Fruit fly (Drosophila melanogaster): ENCODE results near the gene Ccdc56.
A peak's percentile ranks its signal among the peaks of the same experiment; 100 is the strongest.

Ccdc56 gene

dm6 chr3L:11708633-11709116 is at the start of gene Ccdc56, which contains the start of gene mtTFB1:
Gene Ccdc56 (plus strand): TSS chr3L:11708979.
Gene mtTFB1 (plus strand): TSS chr3L:11708979.
- TF ChIP-seq usp (GFP tag; optimal IDR thresholded peaks at IDR 0.05) (no peak), dl (GFP tag; optimal IDR thresholded peaks at IDR 0.05; ENCODE audit: insufficient read depth in 1 of 2, partially characterized antibody in 2 of 2) (no peak), rgr (GFP tag; optimal IDR thresholded peaks at IDR 0.05) (no peak), br (GFP tag; optimal IDR thresholded peaks at IDR 0.05) (no peak), foxo (GFP tag; optimal IDR thresholded peaks at IDR 0.05) (peak in 1 of 2 experiments; percentile 7), Hnf4 (GFP tag; optimal IDR thresholded peaks at IDR 0.05) (peak; percentile 3), Dfd (GFP tag; optimal IDR thresholded peaks at IDR 0.05) (no peak), woc (GFP tag; optimal IDR thresholded peaks at IDR 0.05) (no peak), psq (GFP tag; optimal IDR thresholded peaks at IDR 0.05) (no peak), h (GFP tag; optimal IDR thresholded peaks at IDR 0.05) (peak; percentile 55), CG32264 (GFP tag; optimal IDR thresholded peaks at IDR 0.05) (no peak), sv (GFP tag; optimal IDR thresholded peaks at IDR 0.05) (no peak), Mio (GFP tag; optimal IDR thresholded peaks at IDR 0.05) (no peak), Hr83 (GFP tag; optimal IDR thresholded peaks at IDR 0.05; ENCODE audit: poor library complexity, severe bottlenecking) (no peak)

DNA sequence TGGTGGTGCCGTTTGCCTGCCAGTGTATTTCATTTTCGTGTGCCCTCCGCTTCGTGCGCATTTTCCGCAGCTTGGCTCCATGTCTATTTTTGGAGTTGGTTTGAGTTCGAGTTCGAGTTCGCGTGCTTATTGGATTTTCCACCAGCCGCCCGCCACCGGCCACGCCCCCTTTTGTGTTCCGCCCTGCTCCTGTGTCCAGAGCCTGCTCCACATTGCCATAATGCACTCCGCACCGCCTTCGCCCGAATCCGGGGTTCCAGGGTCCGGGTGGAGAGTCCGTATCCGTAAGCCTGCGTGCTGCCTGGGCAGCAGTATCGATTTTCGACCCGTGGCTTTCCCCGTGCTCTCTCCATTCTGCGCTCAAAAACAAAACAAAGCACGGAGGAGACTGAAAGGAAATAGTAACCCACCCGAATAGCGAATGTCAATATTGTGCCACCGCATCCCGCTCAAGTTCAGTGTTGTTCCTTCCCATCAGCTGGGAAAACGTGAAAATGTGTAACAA is 30.4 kb upstream of the Ccdc56 start:
- TF ChIP-seq dmrt93B (GFP tag; optimal IDR thresholded peaks at IDR 0.05) (no peak), Hr78 (GFP tag; optimal IDR thresholded peaks at IDR 0.05) (no peak), lola (GFP tag; optimal IDR thresholded peaks at IDR 0.05) (no peak), CrebA (GFP tag; optimal IDR thresholded peaks at IDR 0.05; ENCODE audit: borderline replicate concordance) (no peak), GATAd (GFP tag; optimal IDR thresholded peaks at IDR 0.05) (no peak), Myc (optimal IDR thresholded peaks at IDR 0.05) (no peak), ey (GFP tag; optimal IDR thresholded peaks at IDR 0.05) (no peak), rgr (GFP tag; optimal IDR thresholded peaks at IDR 0.05) (no peak), Sp1 (GFP tag; optimal IDR thresholded peaks at IDR 0.05) (no peak), dsf (GFP tag; optimal IDR thresholded peaks at IDR 0.05; ENCODE audit: borderline replicate concordance) (no peak), tai (GFP tag; optimal IDR thresholded peaks at IDR 0.05) (no peak)

dm6 chr3L:11680298-11680697 is 28.5 kb upstream of the Ccdc56 start, which contains the start of gene CG32085:
Gene CG32085 (minus strand): TSS chr3L:11680344.
- no peak for TF ChIP-seq jim (GFP tag; optimal IDR thresholded peaks at IDR 0.05)
- peak; percentile 52 for TF ChIP-seq sv (GFP tag; optimal IDR thresholded peaks at IDR 0.05)
- no peak for TF ChIP-seq Myc (optimal IDR thresholded peaks at IDR 0.05)
- TF ChIP-seq Vsx2 (GFP tag; optimal IDR thresholded peaks at IDR 0.05; ENCODE audit: partially characterized antibody), result peak; percentile 33
- peak; percentile 11 for TF ChIP-seq fru (GFP tag; optimal IDR thresholded peaks at IDR 0.05)
- peak in 1 of 2 experiments; percentile 38 for TF ChIP-seq foxo (GFP tag; optimal IDR thresholded peaks at IDR 0.05)
- no peak for TF ChIP-seq CG32264 (GFP tag; optimal IDR thresholded peaks at IDR 0.05)
- TF ChIP-seq Dif (GFP tag; optimal IDR thresholded peaks at IDR 0.05; ENCODE audit: partially characterized antibody), result no peak
- TF ChIP-seq dl (GFP tag; optimal IDR thresholded peaks at IDR 0.05; ENCODE audit: insufficient read depth in 1 of 2, partially characterized antibody in 2 of 2), result no peak

- TF ChIP-seq fru (GFP tag; optimal IDR thresholded peaks at IDR 0.05) (no peak), Hr78 (GFP tag; optimal IDR thresholded peaks at IDR 0.05) (no peak), jim (GFP tag; optimal IDR thresholded peaks at IDR 0.05) (no peak), rgr (GFP tag; optimal IDR thresholded peaks at IDR 0.05) (peak; percentile 7), Dfd (GFP tag; optimal IDR thresholded peaks at IDR 0.05) (no peak), lola (GFP tag; optimal IDR thresholded peaks at IDR 0.05) (no peak), HLH106 (tag; optimal IDR thresholded peaks at IDR 0.05) (no peak), woc (GFP tag; optimal IDR thresholded peaks at IDR 0.05) (no peak), Jra (GFP tag; optimal IDR thresholded peaks at IDR 0.05) (no peak), Sp1 (GFP tag; optimal IDR thresholded peaks at IDR 0.05) (no peak), Mio (GFP tag; optimal IDR thresholded peaks at IDR 0.05) (no peak), GATAd (GFP tag; optimal IDR thresholded peaks at IDR 0.05) (no peak), usp (GFP tag; optimal IDR thresholded peaks at IDR 0.05) (no peak), h (GFP tag; optimal IDR thresholded peaks at IDR 0.05) (no peak), OdsH (GFP tag; optimal IDR thresholded peaks at IDR 0.05) (no peak), CG9705 (GFP tag; optimal IDR thresholded peaks at IDR 0.05) (no peak), Rel (GFP tag; optimal IDR thresholded peaks at IDR 0.05) (no peak), Rel (tag; optimal IDR thresholded peaks at IDR 0.05) (peak; percentile 45), Myc (optimal IDR thresholded peaks at IDR 0.05) (peak; percentile 4), brk (GFP tag; optimal IDR thresholded peaks at IDR 0.05) (no peak), dsf (GFP tag; optimal IDR thresholded peaks at IDR 0.05; ENCODE audit: borderline replicate concordance) (no peak), Hr83 (GFP tag; optimal IDR thresholded peaks at IDR 0.05; ENCODE audit: poor library complexity, severe bottlenecking) (no peak), Vsx2 (GFP tag; optimal IDR thresholded peaks at IDR 0.05; ENCODE audit: partially characterized antibody) (peak; percentile 56), sv (GFP tag; optimal IDR thresholded peaks at IDR 0.05) (no peak), dl (GFP tag; optimal IDR thresholded peaks at IDR 0.05; ENCODE audit: insufficient read depth in 1 of 2, partially characterized antibody in 2 of 2) (no peak), sage (GFP tag; optimal IDR thresholded peaks at IDR 0.05) (no peak), ey (GFP tag; optimal IDR thresholded peaks at IDR 0.05) (no peak), N (GFP tag; optimal IDR thresholded peaks at IDR 0.05) (no peak), CrebA (GFP tag; optimal IDR thresholded peaks at IDR 0.05; ENCODE audit: borderline replicate concordance) (no peak)
Observed at dm6 chr3L:11681794-11682193, 27.0 kb upstream of the Ccdc56 start, which contains the start of gene TfIIEalpha. Gene TfIIEalpha (plus strand): TSS chr3L:11682038.

All from whole organism, wandering third instar larva.